Worm (Caenorhabditis elegans) whole organism, L3 larva: ENCODE data around the gene srw-55.

Experiments
- R02D3.7 ChIP-seq: fragments of 150-350 bp; optimal IDR thresholded peaks from 2 replicates; lab custom pipeline; 2014; ENCODE audit warnings: missing biosample characterization, missing genetic modification characterization
- eor-1 ChIP-seq, 2 experiments: fragments of 150-350 bp; optimal IDR thresholded peaks; 2 replicates each; lab custom pipeline; 2014 to 2018; ENCODE audit warnings: missing biosample characterization in 2 of 2, missing genetic modification characterization in 2 of 2
- nhr-12 ChIP-seq: fragments of 150-350 bp; optimal IDR thresholded peaks from 2 replicates; lab custom pipeline; 2014; ENCODE audit warnings: missing biosample characterization, missing genetic modification characterization
- nhr-237 ChIP-seq: fragments of 150-350 bp; optimal IDR thresholded peaks from 2 replicates; lab custom pipeline; 2014; ENCODE audit warnings: missing biosample characterization, missing genetic modification characterization
- nhr-28 ChIP-seq: fragments of 150-350 bp; optimal IDR thresholded peaks from 2 replicates; lab custom pipeline; 2014; ENCODE audit warnings: missing biosample characterization, missing genetic modification characterization
- nhr-77 ChIP-seq: fragments of 150-350 bp; optimal IDR thresholded peaks from 2 replicates; lab custom pipeline; 2014; ENCODE audit warnings: missing biosample characterization, missing genetic modification characterization
- tbx-2 ChIP-seq: sonication (generic microtip); optimal IDR thresholded peaks from 2 replicates; lab custom pipeline; 2016; ENCODE audit warnings: mild to moderate bottlenecking, missing genetic modification characterization, missing compliant biosample characterization
- unc-62 ChIP-seq: fragments of 150-350 bp; sonication (generic microtip); optimal IDR thresholded peaks from 4 replicates; lab custom pipeline; 2014; ENCODE audit warnings: missing biosample characterization, missing genetic modification reagents, missing genetic modification characterization

- TF ChIP-seq eor-1 (tag; optimal IDR thresholded peaks at IDR 0.05; lab: Kevin White, UChicago) = no peak
- TF ChIP-seq unc-62 (GFP tag; lab: Kevin White, UChicago) = no peak
- no peak for TF ChIP-seq nhr-28
- no peak for TF ChIP-seq nhr-237 (tag; lab: Kevin White, UChicago)
- TF ChIP-seq R02D3.7 (tag; lab: Kevin White, UChicago) = no peak
- no peak for TF ChIP-seq nhr-77 (tag; lab: Kevin White, UChicago)
- TF ChIP-seq nhr-12 (tag; lab: Kevin White, UChicago) = no peak
- TF ChIP-seq tbx-2 (tag; lab: Kevin White, UChicago) = no peak
These were observed 10.7 kb upstream of the srw-55 start, which contains the start of gene srw-59 for ce11 chrV:15950903-15951302.
